Worm (Caenorhabditis elegans) whole organism, midembryonic: Measurements from ENCODE around the gene K10B3.1.

ENCODE experiments used
- T22C8.4 ChIP-seq: fragments of 200-800 bp; sonication (Bioruptor generic); IDR thresholded peaks from 2 replicates; pipeline ENCODE4 v1.3.6; 2022; ENCODE audit warnings: missing genetic modification characterization, missing compliant biosample characterization
- cog-1 ChIP-seq: sonication (generic microtip); optimal IDR thresholded peaks from 2 replicates; lab custom pipeline; 2016; ENCODE audit warnings: missing genetic modification characterization, missing compliant biosample characterization
- flt-1 ChIP-seq: fragments of 200-800 bp; sonication (Bioruptor generic); IDR thresholded peaks from 2 replicates; pipeline ENCODE4 v1.3.6; 2022; ENCODE audit warnings: missing genetic modification characterization, missing compliant biosample characterization
- klf-2 ChIP-seq: fragments of 200-800 bp; sonication (Bioruptor generic); conservative IDR thresholded peaks from 2 replicates; pipeline ENCODE4 v1.3.6; 2022; ENCODE audit warnings: missing genetic modification reagents, missing genetic modification characterization, missing compliant biosample characterization
- med-1 ChIP-seq: sonication (generic microtip); optimal IDR thresholded peaks from 2 replicates; lab custom pipeline; 2017; ENCODE audit warnings: missing genetic modification characterization, mild to moderate bottlenecking, missing compliant biosample characterization, antibody characterized with exemption, missing genetic modification reagents; ENCODE audit not compliant: insufficient read depth
- ref-1 ChIP-seq: fragments of 200-800 bp; sonication (Bioruptor generic); conservative IDR thresholded peaks from 2 replicates; pipeline ENCODE4 v1.3.6; 2022; ENCODE audit warnings: missing genetic modification reagents, missing genetic modification characterization, missing compliant biosample characterization
- tab-1 ChIP-seq: fragments of 200-800 bp; sonication (Bioruptor generic); IDR thresholded peaks from 2 replicates; pipeline ENCODE4 v1.3.6; 2022; ENCODE audit warnings: missing genetic modification characterization, missing compliant biosample characterization
- ztf-23 ChIP-seq: fragments of 200-800 bp; sonication (Bioruptor generic); IDR thresholded peaks from 2 replicates; pipeline ENCODE4 v1.3.6; 2022; ENCODE audit warnings: missing genetic modification reagents, missing genetic modification characterization, missing compliant biosample characterization
- ztf-29 ChIP-seq: fragments of 200-800 bp; sonication (Bioruptor generic); IDR thresholded peaks from 2 replicates; pipeline ENCODE4 v1.3.6; 2022; ENCODE audit warnings: missing genetic modification reagents, missing genetic modification characterization, missing compliant biosample characterization

Gene K10B3.1

DNA sequence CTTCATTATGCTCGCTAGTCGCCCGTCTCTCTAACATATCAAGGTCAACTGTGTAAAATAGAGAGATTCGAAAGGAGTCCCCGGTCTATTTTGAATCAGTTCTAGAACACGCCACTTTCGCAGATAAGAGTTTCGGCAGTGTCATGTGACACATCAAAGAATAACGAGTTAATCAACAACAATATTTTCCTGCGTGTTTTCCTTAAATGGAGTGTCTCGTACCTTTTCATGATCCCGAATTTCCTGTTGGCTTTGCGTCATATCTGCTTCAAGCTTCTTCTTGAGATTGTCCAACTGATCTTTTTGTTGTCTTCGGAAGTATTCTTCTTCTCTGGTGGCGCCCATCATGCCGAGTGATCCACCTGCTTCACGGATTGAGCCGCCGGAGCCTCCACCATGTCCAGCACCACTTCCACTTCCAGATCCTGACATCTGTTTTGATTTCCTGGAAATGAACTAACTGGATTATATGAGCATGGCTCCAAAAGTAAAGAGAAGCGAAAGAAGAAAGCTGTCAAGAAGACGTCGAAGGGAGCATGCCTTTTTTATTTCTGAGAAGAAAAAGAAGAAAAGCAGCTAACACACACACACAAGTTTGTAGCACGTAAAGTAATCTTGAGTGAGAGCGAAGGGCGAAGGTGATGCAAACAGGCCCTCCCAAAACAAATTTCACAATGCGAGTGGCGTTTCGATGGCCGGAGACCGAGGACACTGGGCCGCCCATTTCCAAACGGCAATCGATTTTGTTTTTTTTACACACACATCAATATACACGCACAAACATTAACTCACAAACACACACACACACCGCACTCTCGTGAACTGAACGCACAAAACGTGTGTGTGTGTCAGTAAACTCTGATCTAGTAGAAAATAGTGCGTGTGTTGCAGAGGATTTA is 19.9 kb upstream of the K10B3.1 start:
- TF ChIP-seq tab-1 (GFP tag; lab: Robert Waterston, UW) (no peak), flt-1 (no peak), ztf-29 (no peak), ref-1 (GFP tag; lab: Robert Waterston, UW) (no peak), klf-2 (GFP tag; lab: Robert Waterston, UW) (no peak), T22C8.4 (GFP tag; lab: Robert Waterston, UW) (no peak), cog-1 (no peak), med-1 (GFP tag; lab: Kevin White, UChicago) (no peak), ztf-23 (no peak)

DNA sequence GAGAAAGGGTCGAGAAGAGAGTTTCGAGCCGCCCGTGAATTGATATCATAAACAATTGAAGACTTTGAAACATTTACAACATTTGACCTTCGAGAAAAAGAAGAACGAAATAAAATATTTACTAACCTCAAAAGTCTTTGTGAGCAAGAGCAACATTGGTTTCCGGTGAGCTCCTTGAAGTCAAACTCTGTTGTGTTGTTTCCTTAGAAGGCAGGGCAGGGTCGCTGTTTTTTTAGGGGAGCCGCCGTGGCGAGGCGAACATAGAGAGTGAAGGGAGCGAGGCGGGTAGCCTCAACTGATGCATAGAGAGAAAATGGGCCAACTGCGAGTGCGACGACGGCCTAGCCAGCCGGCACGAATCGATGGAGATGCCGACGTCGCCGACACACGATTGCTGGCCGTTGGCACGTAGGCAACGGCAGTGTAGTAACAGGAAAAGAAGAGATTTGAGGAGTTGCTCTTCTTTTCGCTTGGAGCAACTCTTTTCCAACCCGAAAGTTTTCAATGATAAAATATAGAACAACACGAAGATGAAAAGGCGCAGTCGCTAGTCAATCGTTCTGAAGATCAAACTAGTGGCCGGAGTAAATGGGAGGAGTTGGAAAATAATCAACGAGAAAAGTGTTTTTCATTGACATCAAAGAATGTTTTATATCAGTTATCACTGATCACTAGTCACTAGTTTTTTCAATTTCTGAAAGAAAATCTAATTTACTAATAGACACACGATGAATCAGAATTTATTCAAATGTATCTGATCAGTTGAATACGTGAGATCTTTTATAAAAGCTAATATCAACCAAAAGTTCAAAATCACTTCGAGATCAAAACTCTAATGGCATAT is 19.0 kb upstream of the K10B3.1 start, which contains the start of gene mai-1:
mai-1 (minus strand) TSS at position 557 of the 844 bp plus-strand sequence.
- TF ChIP-seq flt-1 (no peak), cog-1 (no peak), ztf-29 (no peak), tab-1 (GFP tag; lab: Robert Waterston, UW) (no peak)

DNA sequence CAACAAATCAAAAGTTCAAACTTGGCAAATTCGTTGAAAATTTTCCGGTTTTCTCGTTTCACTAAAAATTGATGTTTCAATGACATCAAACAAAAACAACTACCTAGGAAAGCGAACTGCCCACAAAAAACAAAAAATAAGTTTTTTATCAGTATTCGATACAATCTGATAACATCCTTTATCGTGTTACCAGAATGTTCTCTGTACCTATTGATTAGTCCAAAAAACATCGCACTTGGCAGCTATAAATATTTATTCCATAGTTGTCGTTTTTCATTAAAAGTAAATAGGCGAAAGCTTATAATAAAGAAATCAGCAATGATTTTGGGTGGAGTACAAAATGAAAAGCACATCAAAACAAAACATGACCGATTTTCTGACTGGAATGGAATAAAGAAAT is 18.1 kb upstream of the K10B3.1 start:
- no peak for TF ChIP-seq ztf-29
- no peak for TF ChIP-seq ref-1 (GFP tag; lab: Robert Waterston, UW)
- TF ChIP-seq ztf-23 = no peak
- no peak for TF ChIP-seq cog-1
- no peak for TF ChIP-seq flt-1
- no peak for TF ChIP-seq T22C8.4 (GFP tag; lab: Robert Waterston, UW)
- TF ChIP-seq klf-2 (GFP tag; lab: Robert Waterston, UW) = no peak
- TF ChIP-seq med-1 (GFP tag; lab: Kevin White, UChicago) = no peak
- no peak for TF ChIP-seq tab-1 (GFP tag; lab: Robert Waterston, UW)

DNA sequence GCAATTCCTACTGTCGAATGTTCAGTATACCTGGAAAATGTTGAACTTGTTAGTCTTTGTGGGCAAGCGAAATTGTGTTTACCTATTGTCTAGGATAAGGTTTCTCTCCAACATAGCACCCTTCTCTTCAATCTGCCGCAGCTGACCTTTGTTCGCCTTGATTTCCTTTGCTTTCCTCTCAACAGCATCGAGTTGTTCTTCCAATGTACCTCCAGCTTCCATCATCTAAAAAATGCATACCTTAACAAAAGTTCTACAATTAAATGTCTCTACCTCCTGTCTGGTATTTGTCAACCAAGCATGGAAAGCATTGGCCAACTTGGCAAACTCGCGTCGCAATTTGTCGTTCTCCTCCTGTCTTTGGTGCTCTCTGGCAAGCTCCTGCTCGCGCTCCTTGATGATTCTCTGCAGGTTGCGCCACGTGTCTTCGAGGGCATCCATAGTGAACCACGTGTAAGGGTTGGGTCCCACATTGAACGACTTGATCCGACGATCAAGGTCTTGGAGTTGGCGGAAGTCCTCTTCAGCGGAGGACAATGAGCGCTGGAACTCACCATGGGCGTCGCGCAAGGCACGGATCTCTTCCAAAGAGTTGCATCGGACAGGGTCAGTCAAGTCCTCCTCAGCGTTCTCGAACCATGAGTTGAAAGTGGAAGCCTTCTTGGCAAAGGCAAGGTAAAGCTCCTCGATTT is 16.5 kb upstream of the K10B3.1 start:
- TF ChIP-seq ztf-23 (no peak), ztf-29 (no peak), med-1 (GFP tag; lab: Kevin White, UChicago) (no peak), cog-1 (no peak), ref-1 (GFP tag; lab: Robert Waterston, UW) (no peak), tab-1 (GFP tag; lab: Robert Waterston, UW) (no peak), flt-1 (no peak), T22C8.4 (GFP tag; lab: Robert Waterston, UW) (no peak), klf-2 (GFP tag; lab: Robert Waterston, UW) (no peak)

DNA sequence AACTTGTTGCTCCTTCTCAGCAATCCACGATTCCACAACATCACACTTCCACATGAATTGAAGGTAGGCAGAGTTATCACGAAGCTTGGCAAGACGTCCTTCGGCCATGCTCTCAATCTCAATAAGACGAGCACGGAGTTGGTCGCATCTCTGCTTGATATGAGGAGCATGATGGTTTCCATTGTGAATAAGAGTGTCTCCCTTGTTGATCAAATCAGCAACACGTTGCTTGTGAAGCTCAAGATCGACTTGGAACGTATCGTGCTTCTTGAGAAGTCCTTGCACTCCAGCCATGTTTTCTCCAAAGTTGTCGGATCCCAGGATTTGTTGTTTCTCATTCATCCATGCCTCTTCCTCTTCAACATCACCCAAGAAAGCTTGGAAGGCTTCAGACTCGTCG is 15.7 kb upstream of the K10B3.1 start:
- TF ChIP-seq flt-1 = no peak
- no peak for TF ChIP-seq T22C8.4 (GFP tag; lab: Robert Waterston, UW)
- TF ChIP-seq ref-1 (GFP tag; lab: Robert Waterston, UW) = no peak
- TF ChIP-seq tab-1 (GFP tag; lab: Robert Waterston, UW) = no peak
- TF ChIP-seq cog-1 = no peak

DNA sequence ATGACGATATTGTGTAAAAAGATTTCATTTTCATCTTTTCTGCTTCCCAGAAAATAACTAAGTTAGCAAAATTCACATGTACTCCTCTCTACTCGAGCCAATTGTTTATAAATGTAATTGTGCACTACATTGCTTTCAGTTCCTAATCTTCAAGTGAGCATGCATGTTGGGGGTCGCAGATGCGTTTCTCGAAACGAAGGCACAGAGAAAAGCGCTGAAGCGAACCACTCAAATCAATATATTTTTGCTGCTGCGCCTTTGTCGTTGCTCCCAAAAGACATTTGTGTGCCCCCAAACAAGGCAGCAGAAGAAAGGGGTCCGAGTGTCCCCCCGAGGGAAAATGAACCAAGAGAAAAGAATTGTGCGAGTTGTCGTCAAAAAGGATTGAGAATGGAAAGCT is 9.1 kb upstream of the K10B3.1 start:
- TF ChIP-seq klf-2 (GFP tag; lab: Robert Waterston, UW) (no peak), tab-1 (GFP tag; lab: Robert Waterston, UW) (no peak), T22C8.4 (GFP tag; lab: Robert Waterston, UW) (no peak), ref-1 (GFP tag; lab: Robert Waterston, UW) (no peak), ztf-23 (no peak), ztf-29 (no peak), med-1 (GFP tag; lab: Kevin White, UChicago) (no peak), flt-1 (no peak), cog-1 (no peak)

DNA sequence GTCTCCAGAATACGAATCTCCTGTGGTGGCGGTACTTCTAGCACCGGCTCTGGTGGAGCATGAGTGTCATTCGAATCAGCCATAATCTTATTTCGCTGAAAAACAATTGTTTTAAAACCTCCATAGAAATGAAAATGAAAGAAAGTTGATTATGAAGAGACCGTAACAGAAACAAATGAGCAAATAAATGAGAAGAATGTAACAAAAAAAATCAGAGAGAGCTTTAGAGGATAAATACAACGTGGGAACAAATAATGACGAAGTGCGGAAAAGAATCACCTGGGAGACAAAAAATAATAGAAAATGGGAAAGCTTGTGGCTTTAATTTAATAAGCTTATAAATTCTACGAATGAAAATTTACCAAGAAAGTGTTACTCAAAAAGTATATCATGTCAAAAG is 8.3 kb upstream of the K10B3.1 start, which contains the start of gene spc-1:
spc-1 (minus strand) TSS at position 101 of the 400 bp plus-strand sequence.
- TF ChIP-seq klf-2 (GFP tag; lab: Robert Waterston, UW) = no peak
- no peak for TF ChIP-seq T22C8.4 (GFP tag; lab: Robert Waterston, UW)
- no peak for TF ChIP-seq flt-1
- no peak for TF ChIP-seq med-1 (GFP tag; lab: Kevin White, UChicago)

DNA sequence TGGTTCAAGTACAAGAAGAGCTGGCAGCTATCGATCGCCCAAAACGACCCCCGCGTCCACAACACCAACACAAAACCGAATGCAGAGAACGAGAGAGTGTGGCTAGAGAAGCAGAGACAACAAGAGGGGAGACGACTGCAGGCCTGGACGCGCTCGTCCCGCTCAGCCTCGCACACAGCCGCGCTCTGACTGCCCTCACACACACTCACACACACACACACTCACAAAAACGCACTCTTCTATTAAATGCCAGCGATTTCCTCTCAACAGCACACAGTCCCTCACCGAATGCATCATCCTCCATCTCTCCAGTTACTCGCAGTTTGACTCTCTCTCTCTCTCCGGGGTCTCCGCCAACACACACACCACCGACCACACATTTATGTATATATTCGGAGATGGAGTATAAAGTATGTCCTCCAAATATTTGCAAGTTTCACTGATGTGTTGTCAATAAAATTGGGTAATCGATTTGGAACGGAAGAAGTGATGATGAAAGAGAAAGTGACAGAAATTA is 7.6 kb upstream of the K10B3.1 start:
- no peak for TF ChIP-seq med-1 (GFP tag; lab: Kevin White, UChicago)
- peak; percentile 78 for TF ChIP-seq tab-1 (GFP tag; lab: Robert Waterston, UW)
- no peak for TF ChIP-seq ref-1 (GFP tag; lab: Robert Waterston, UW)
- TF ChIP-seq klf-2 (GFP tag; lab: Robert Waterston, UW) = no peak; the same call in 1 of the 2 replicates
- TF ChIP-seq ztf-29 = no peak
- peak; percentile 81 for TF ChIP-seq cog-1
- peak; percentile 48; the same call in 1 of the 2 replicates for TF ChIP-seq T22C8.4 (GFP tag; lab: Robert Waterston, UW)
- TF ChIP-seq flt-1 = peak; percentile 88
- TF ChIP-seq ztf-23 = 0 out of 2 replicates have a peak, but pooled peaks have one; percentile 61
